Worm (Caenorhabditis elegans) whole organism, early embryonic: ENCODE results near the gene F56F10.2.

ENCODE experiments used
- ama-1 ChIP-seq: fragments of 150-350 bp; optimal IDR thresholded peaks from 2 replicates; lab custom pipeline; 2014
- ets-7 ChIP-seq: sonication (generic microtip); optimal IDR thresholded peaks from 2 replicates; lab custom pipeline; 2016; ENCODE audit warnings: missing genotype, missing genetic modification characterization, missing compliant biosample characterization
- hmg-4 ChIP-seq: fragments of 200-800 bp; sonication (Bioruptor generic); optimal IDR thresholded peaks from 2 replicates; lab custom pipeline; 2018; ENCODE audit warnings: mild to moderate bottlenecking, missing genetic modification characterization, missing compliant biosample characterization
- hnd-1 ChIP-seq: sonication (generic microtip); optimal IDR thresholded peaks from 2 replicates; lab custom pipeline; 2016; ENCODE audit warnings: missing genetic modification characterization, missing compliant biosample characterization

ce11 chrX:873634-874033, 14.2 kb downstream of the F56F10.2 start:
- TF ChIP-seq hmg-4 (GFP tag; lab: Kevin White, UChicago) (no peak), ets-7 (tag; lab: Kevin White, UChicago) (no peak), ama-1 (no peak), hnd-1 (tag; lab: Kevin White, UChicago) (no peak)
